Worm (Caenorhabditis elegans): ENCODE results near the gene srz-101.

DNA sequence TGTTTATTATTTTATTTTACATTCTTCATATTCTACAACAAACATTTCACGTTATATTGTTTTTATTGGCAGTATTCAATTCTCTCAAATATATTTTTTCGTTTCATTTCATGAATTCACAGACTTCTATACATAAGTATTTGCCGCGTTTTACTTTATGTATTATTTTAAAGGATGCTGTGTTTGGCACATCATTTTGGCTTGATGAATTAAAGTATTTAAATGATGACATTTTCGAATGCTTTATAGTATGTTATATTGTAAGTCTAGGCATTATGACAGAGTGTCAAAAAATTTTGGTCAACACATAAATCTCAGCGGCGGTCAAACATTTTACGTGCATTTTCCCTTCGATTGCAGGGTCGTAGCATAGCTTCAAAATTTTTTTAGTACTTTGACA is 861 bp downstream of the srz-101 start:
- TF ChIP-seq tbx-2 (tag; optimal IDR thresholded peaks at IDR 0.05): no peak
- TF ChIP-seq ceh-9 (tag; optimal IDR thresholded peaks at IDR 0.05): no peak
- TF ChIP-seq dmd-4 (tag; optimal IDR thresholded peaks at IDR 0.05; ENCODE audit: borderline replicate concordance): no peak
- no peak for TF ChIP-seq pat-9 (tag; optimal IDR thresholded peaks at IDR 0.05)
- no peak for TF ChIP-seq ttx-3 (tag; optimal IDR thresholded peaks at IDR 0.05)
- TF ChIP-seq pqm-1 (tag; optimal IDR thresholded peaks at IDR 0.05): no peak
- TF ChIP-seq nhr-11 (tag; optimal IDR thresholded peaks at IDR 0.05): no peak
- no peak for TF ChIP-seq mec-3 (tag; optimal IDR thresholded peaks at IDR 0.05; ENCODE audit: borderline replicate concordance)
- no peak for TF ChIP-seq tbx-7 (tag; optimal IDR thresholded peaks at IDR 0.05)
- TF ChIP-seq hlh-6 (tag; optimal IDR thresholded peaks at IDR 0.05): no peak
- TF ChIP-seq T23F11.4 (GFP tag; optimal IDR thresholded peaks at IDR 0.05): no peak
- TF ChIP-seq ama-1 (optimal IDR thresholded peaks at IDR 0.05): no peak
- TF ChIP-seq ceh-22 (tag; optimal IDR thresholded peaks at IDR 0.05): no peak
- no peak for TF ChIP-seq nfya-1 (tag; optimal IDR thresholded peaks at IDR 0.05)
